Worm (Caenorhabditis elegans) whole organism, L4 larva: ENCODE data around the gene klp-6.

Source experiments
- F10B5.3 ChIP-seq: sonication (generic microtip); optimal IDR thresholded peaks from 2 replicates; lab custom pipeline; 2016; ENCODE audit warnings: mild to moderate bottlenecking, missing genetic modification characterization, missing compliant biosample characterization
- F49E8.2 ChIP-seq: sonication (generic microtip); optimal IDR thresholded peaks from 2 replicates; lab custom pipeline; 2016; ENCODE audit warnings: missing compliant biosample characterization, mild to moderate bottlenecking, missing genetic modification characterization, borderline replicate concordance
- T26A8.4 ChIP-seq: fragments of 200-800 bp; sonication (Bioruptor generic); IDR thresholded peaks from 2 replicates; pipeline ENCODE4 v1.3.6; 2022; ENCODE audit warnings: missing genetic modification characterization, missing compliant biosample characterization
- Y48G9A.11 ChIP-seq: fragments of 200-800 bp; sonication (Bioruptor generic); IDR thresholded peaks from 2 replicates; pipeline ENCODE4 v1.3.6; 2022; ENCODE audit warnings: missing genetic modification reagents, missing genetic modification characterization, missing compliant biosample characterization
- Y5F2A.4 ChIP-seq: fragments of 200-800 bp; sonication (Bioruptor generic); optimal IDR thresholded peaks from 2 replicates; lab custom pipeline; 2018; ENCODE audit warnings: mild to moderate bottlenecking, missing genetic modification characterization, missing compliant biosample characterization
- ZK337.2 ChIP-seq: fragments of 200-800 bp; sonication (Bioruptor generic); IDR thresholded peaks from 2 replicates; pipeline ENCODE4 v1.3.6; 2022; ENCODE audit warnings: missing genetic modification reagents, missing genetic modification characterization, missing compliant biosample characterization
- aha-1 ChIP-seq: fragments of 150-350 bp; peaks from one replicate; lab custom pipeline; 2014; ENCODE audit warnings: missing biosample characterization, missing genetic modification characterization
- aly-2 ChIP-seq: sonication (generic microtip); optimal IDR thresholded peaks from 2 replicates; lab custom pipeline; 2018; ENCODE audit warnings: missing biosample characterization, missing genetic modification characterization
- arid-1 ChIP-seq: fragments of 200-800 bp; sonication (Bioruptor generic); conservative IDR thresholded peaks from 2 replicates; pipeline ENCODE4 v1.3.6; 2022; ENCODE audit warnings: missing genetic modification reagents, missing genetic modification characterization, missing compliant biosample characterization
- ceh-20 ChIP-seq: fragments of 200-800 bp; sonication (Bioruptor generic); IDR thresholded peaks from 2 replicates; pipeline ENCODE4 v1.3.6; 2022; ENCODE audit warnings: missing genetic modification reagents, missing genetic modification characterization, missing compliant biosample characterization
- ceh-32 ChIP-seq: sonication (generic microtip); optimal IDR thresholded peaks from 2 replicates; lab custom pipeline; 2016; ENCODE audit warnings: mild to moderate bottlenecking, missing genetic modification characterization, missing compliant biosample characterization; ENCODE audit not compliant: poor library complexity
- ceh-44 ChIP-seq: fragments of 200-800 bp; sonication (Bioruptor generic); IDR thresholded peaks from 2 replicates; pipeline ENCODE4 v1.3.6; 2022; ENCODE audit warnings: missing genetic modification reagents, missing genetic modification characterization, missing compliant biosample characterization
- ctbp-1 ChIP-seq: fragments of 200-800 bp; sonication (Bioruptor generic); IDR thresholded peaks from 2 replicates; pipeline ENCODE4 v1.3.6; 2022; ENCODE audit warnings: missing genetic modification reagents, missing genetic modification characterization, missing compliant biosample characterization
- daf-16 ChIP-seq, 3 experiments: sonication (generic microtip); optimal IDR thresholded peaks; 2 replicates each; lab custom pipeline; 2016 to 2017; ENCODE audit warnings: missing genetic modification characterization in 3 of 3, missing genetic modification reagents in 3 of 3, mild to moderate bottlenecking in 2 of 3, missing compliant biosample characterization in 2 of 3, missing biosample characterization in 1 of 3, moderate library complexity in 1 of 3
- daf-19 ChIP-seq: fragments of 200-800 bp; sonication (Bioruptor generic); conservative IDR thresholded peaks from 2 replicates; pipeline ENCODE4 v1.3.6; 2022; ENCODE audit warnings: missing genetic modification characterization, missing compliant biosample characterization
- daf-8 ChIP-seq: fragments of 200-800 bp; sonication (Bioruptor generic); IDR thresholded peaks from 2 replicates; pipeline ENCODE4 v1.3.6; 2022; ENCODE audit warnings: missing genetic modification characterization, missing compliant biosample characterization
- dpl-1 ChIP-seq: fragments of 150-350 bp; optimal IDR thresholded peaks from 2 replicates; lab custom pipeline; 2014; ENCODE audit warnings: missing biosample characterization, missing genetic modification reagents, missing genetic modification characterization
- duxl-1 ChIP-seq: sonication (generic microtip); optimal IDR thresholded peaks from 2 replicates; lab custom pipeline; 2016; ENCODE audit warnings: mild to moderate bottlenecking, missing genetic modification characterization, moderate library complexity, missing compliant biosample characterization; ENCODE audit not compliant: poor library complexity
- egl-43 ChIP-seq: fragments of 200-800 bp; sonication (Bioruptor generic); IDR thresholded peaks from 2 replicates; pipeline ENCODE4 v1.3.6; 2022; ENCODE audit warnings: missing genetic modification reagents, missing genetic modification characterization, missing compliant biosample characterization
- gei-8 ChIP-seq: fragments of 200-800 bp; sonication (Bioruptor generic); optimal IDR thresholded peaks from 2 replicates; lab custom pipeline; 2018; ENCODE audit warnings: mild to moderate bottlenecking, missing genetic modification characterization, missing compliant biosample characterization
- hif-1 ChIP-seq, 2 experiments: sonication (generic microtip); optimal IDR thresholded peaks; 2 replicates each; lab custom pipeline; 2016 to 2017; ENCODE audit warnings: missing compliant biosample characterization in 2 of 2, missing genetic modification characterization in 2 of 2, missing genetic modification reagents in 2 of 2, missing genotype in 2 of 2, mild to moderate bottlenecking in 1 of 2
- hlh-11 ChIP-seq: fragments of 200-800 bp; sonication (Bioruptor generic); optimal IDR thresholded peaks from 2 replicates; lab custom pipeline; 2018; ENCODE audit warnings: mild to moderate bottlenecking, missing genetic modification characterization, missing compliant biosample characterization
- hmg-1.1 ChIP-seq: fragments of 200-800 bp; sonication (Bioruptor generic); IDR thresholded peaks from 2 replicates; pipeline ENCODE4 v1.3.6; 2022; ENCODE audit warnings: missing genetic modification reagents, missing genetic modification characterization, missing compliant biosample characterization
- lin-13 ChIP-seq: fragments of 150-350 bp; optimal IDR thresholded peaks from 2 replicates; lab custom pipeline; 2014; ENCODE audit warnings: missing biosample characterization, missing genetic modification reagents, missing genetic modification characterization
- lin-29 ChIP-seq: fragments of 200-800 bp; sonication (Bioruptor generic); IDR thresholded peaks from 2 replicates; pipeline ENCODE4 v1.3.6; 2022; ENCODE audit warnings: missing genetic modification reagents, missing genetic modification characterization, missing compliant biosample characterization
- lir-3 ChIP-seq: sonication (generic microtip); optimal IDR thresholded peaks from 2 replicates; lab custom pipeline; 2016; ENCODE audit warnings: mild to moderate bottlenecking, missing genetic modification characterization, missing compliant biosample characterization
- madf-5 ChIP-seq, 2 experiments: fragments of 200-800 bp; sonication (Bioruptor generic); IDR thresholded peaks; 2 replicates each; pipeline ENCODE4 v1.3.6; 2022; ENCODE audit warnings: missing compliant biosample characterization in 2 of 2, missing genetic modification characterization in 2 of 2
- mep-1 ChIP-seq: fragments of 150-350 bp; sonication (generic microtip); optimal IDR thresholded peaks from 3 replicates; lab custom pipeline; 2014; ENCODE audit warnings: missing biosample characterization, missing genetic modification characterization
- mes-2 ChIP-seq: sonication (generic microtip); optimal IDR thresholded peaks from 2 replicates; lab custom pipeline; 2016; ENCODE audit warnings: missing genotype, mild to moderate bottlenecking, missing genetic modification characterization, missing compliant biosample characterization; ENCODE audit not compliant: poor library complexity, severe bottlenecking
- mxl-3 ChIP-seq: fragments of 200-800 bp; sonication (Bioruptor generic); optimal IDR thresholded peaks from 2 replicates; lab custom pipeline; 2018; ENCODE audit warnings: mild to moderate bottlenecking, missing genetic modification characterization, missing compliant biosample characterization
- nhr-11 ChIP-seq: fragments of 150-350 bp; optimal IDR thresholded peaks from 2 replicates; lab custom pipeline; 2014; ENCODE audit warnings: missing biosample characterization, missing genetic modification characterization
- nhr-28 ChIP-seq: fragments of 150-350 bp; optimal IDR thresholded peaks from 2 replicates; lab custom pipeline; 2014; ENCODE audit warnings: missing biosample characterization, missing genetic modification characterization
- nhr-42 ChIP-seq: fragments of 200-800 bp; sonication (Bioruptor generic); IDR thresholded peaks from 2 replicates; pipeline ENCODE4 v1.3.6; 2022; ENCODE audit warnings: missing genetic modification characterization, missing compliant biosample characterization
- nhr-48 ChIP-seq: sonication (generic microtip); optimal IDR thresholded peaks from 2 replicates; lab custom pipeline; 2016; ENCODE audit warnings: mild to moderate bottlenecking, missing genetic modification characterization, missing compliant biosample characterization
- nhr-6 ChIP-seq: fragments of 150-350 bp; optimal IDR thresholded peaks from 2 replicates; lab custom pipeline; 2014; ENCODE audit warnings: missing biosample characterization, missing genetic modification characterization
- php-3 ChIP-seq: fragments of 200-800 bp; sonication (Bioruptor generic); IDR thresholded peaks from 2 replicates; pipeline ENCODE4 v1.3.6; 2022; ENCODE audit warnings: missing genetic modification reagents, missing genetic modification characterization, missing compliant biosample characterization
- rbr-2 ChIP-seq: sonication (generic microtip); optimal IDR thresholded peaks from 2 replicates; lab custom pipeline; 2016; ENCODE audit warnings: missing genotype, missing genetic modification characterization, missing compliant biosample characterization
- saeg-2 ChIP-seq: fragments of 200-800 bp; sonication (Bioruptor generic); IDR thresholded peaks from 2 replicates; pipeline ENCODE4 v1.3.6; 2022; ENCODE audit warnings: missing genetic modification reagents, missing genetic modification characterization, missing compliant biosample characterization
- sdz-12 ChIP-seq: fragments of 200-800 bp; sonication (Bioruptor generic); optimal IDR thresholded peaks from 2 replicates; lab custom pipeline; 2018; ENCODE audit warnings: mild to moderate bottlenecking, missing genetic modification characterization, missing compliant biosample characterization
- set-16 ChIP-seq: fragments of 200-800 bp; sonication (Bioruptor generic); IDR thresholded peaks from 2 replicates; pipeline ENCODE4 v1.3.6; 2022; ENCODE audit warnings: missing genetic modification reagents, missing genetic modification characterization, missing compliant biosample characterization
- snpc-1.2 ChIP-seq: fragments of 200-800 bp; sonication (Bioruptor generic); IDR thresholded peaks from 2 replicates; pipeline ENCODE4 v1.3.6; 2022; ENCODE audit warnings: missing genetic modification reagents, missing genetic modification characterization, missing compliant biosample characterization
- spr-1 ChIP-seq: sonication (generic microtip); optimal IDR thresholded peaks from 2 replicates; lab custom pipeline; 2016; ENCODE audit warnings: mild to moderate bottlenecking, missing genetic modification characterization, missing compliant biosample characterization
- spr-3 ChIP-seq: fragments of 200-800 bp; sonication (Bioruptor generic); optimal IDR thresholded peaks from 2 replicates; lab custom pipeline; 2018; ENCODE audit warnings: mild to moderate bottlenecking, missing genetic modification characterization, missing compliant biosample characterization
- tag-97 ChIP-seq: fragments of 200-800 bp; sonication (Bioruptor generic); IDR thresholded peaks from 2 replicates; pipeline ENCODE4 v1.3.6; 2022; ENCODE audit warnings: missing genetic modification characterization, missing compliant biosample characterization
- vab-7 ChIP-seq: fragments of 200-800 bp; sonication (Bioruptor generic); IDR thresholded peaks from 2 replicates; pipeline ENCODE4 v1.3.6; 2022; ENCODE audit warnings: missing genetic modification reagents, missing genetic modification characterization, missing compliant biosample characterization
- zip-11 ChIP-seq: fragments of 200-800 bp; sonication (Bioruptor generic); IDR thresholded peaks from 2 replicates; pipeline ENCODE4 v1.3.6; 2022; ENCODE audit warnings: missing genetic modification characterization, missing compliant biosample characterization
- zip-2 ChIP-seq: fragments of 150-350 bp; optimal IDR thresholded peaks from 2 replicates; lab custom pipeline; 2014; ENCODE audit warnings: missing biosample characterization, missing genetic modification characterization
- ztf-7 ChIP-seq: fragments of 150-350 bp; optimal IDR thresholded peaks from 2 replicates; lab custom pipeline; 2014; ENCODE audit warnings: missing biosample characterization, missing genetic modification characterization

The klp-6 gene

DNA sequence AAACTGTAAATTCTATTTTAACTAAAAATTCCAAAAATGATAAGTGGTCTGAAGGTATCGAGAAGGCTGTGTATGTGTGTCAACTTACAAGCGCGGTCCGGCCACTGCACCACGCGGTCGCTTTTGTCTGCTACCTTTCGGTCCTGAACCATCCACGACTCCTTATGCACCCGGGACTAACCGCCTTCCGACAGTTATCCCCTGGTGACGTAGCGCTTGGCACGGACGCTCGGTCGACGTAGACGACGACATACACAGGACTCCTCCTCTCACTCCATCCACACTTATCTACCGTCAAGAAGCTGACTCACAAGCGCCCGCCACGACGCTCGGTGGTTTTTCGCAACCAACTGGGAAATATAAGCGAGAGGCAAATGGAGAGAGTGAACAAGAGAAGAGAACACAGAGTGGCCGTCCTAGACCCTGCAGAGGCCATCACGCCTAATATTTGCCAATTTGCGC, 677 bp downstream of the klp-6 start (continued):
- TF ChIP-seq F10B5.3 (peak; percentile 70), hlh-11 (tag; lab: Kevin White, UChicago) (peak; percentile 76), sdz-12 (GFP tag; lab: Kevin White, UChicago) (peak; percentile 86), set-16 (peak; percentile 88), duxl-1 (peak; percentile 47), mes-2 (tag; lab: Kevin White, UChicago) (peak; percentile 76), ZK337.2 (GFP tag; lab: Robert Waterston, UW) (peak; percentile 58; the same call in 1 of the 2 replicates), dpl-1 (GFP tag; lab: Kevin White, UChicago) (peak; percentile 23), nhr-48 (tag; lab: Kevin White, UChicago) (peak; percentile 63), ceh-32 (tag; lab: Kevin White, UChicago) (peak; percentile 47), daf-16 (GFP tag; optimal IDR thresholded peaks at IDR 0.05; lab: Kevin White, UChicago) (peak; percentile 71 to 85), daf-16 (tag; optimal IDR thresholded peaks at IDR 0.05; lab: Kevin White, UChicago) (peak; percentile 25), madf-5 (GFP tag; IDR thresholded peaks at IDR 0.05; lab: Robert Waterston, UW) (peak; percentile 61 to 78; a peak in 2 of 4 replicates), rbr-2 (tag; lab: Kevin White, UChicago) (peak; percentile 90), tag-97 (GFP tag; lab: Robert Waterston, UW) (peak; percentile 77; the same call in 1 of the 2 replicates), mxl-3 (GFP tag; lab: Kevin White, UChicago) (peak; percentile 91), mep-1 (tag; lab: Kevin White, UChicago) (peak; percentile 85), nhr-6 (tag; lab: Kevin White, UChicago) (peak; percentile 23), lir-3 (tag; lab: Kevin White, UChicago) (peak; percentile 73), vab-7 (GFP tag; lab: Robert Waterston, UW) (peak; percentile 72), spr-1 (peak; percentile 81), lin-13 (GFP tag; lab: Kevin White, UChicago) (peak; percentile 63), Y5F2A.4 (GFP tag; lab: Kevin White, UChicago) (peak; percentile 70), snpc-1.2 (GFP tag; lab: Robert Waterston, UW) (peak; percentile 81; the same call in 1 of the 2 replicates), nhr-42 (GFP tag; lab: Robert Waterston, UW) (peak; percentile 50; the same call in 1 of the 2 replicates), ceh-20 (peak; percentile 86), nhr-28 (peak; percentile 31), spr-3 (GFP tag; lab: Kevin White, UChicago) (peak; percentile 68), egl-43 (peak; percentile 97), ceh-44 (peak; percentile 68; the same call in 1 of the 2 replicates), T26A8.4 (GFP tag; lab: Robert Waterston, UW) (peak; percentile 94), aha-1 (tag; lab: Kevin White, UChicago) (peak; percentile 93), Y48G9A.11 (peak; percentile 68; the same call in 1 of the 2 replicates), arid-1 (GFP tag; lab: Robert Waterston, UW) (peak; percentile 92), zip-11 (GFP tag; lab: Robert Waterston, UW) (0 out of 2 replicates have a peak, but pooled peaks have one; percentile 60), gei-8 (GFP tag; lab: Kevin White, UChicago) (peak; percentile 75), php-3 (peak; percentile 69), F49E8.2 (tag; lab: Kevin White, UChicago) (peak; percentile 23), hmg-1.1 (peak; percentile 97)
- TF ChIP-seq, all 104 proteins: peak for 68; not testable (repeated sequence) for 36

DNA sequence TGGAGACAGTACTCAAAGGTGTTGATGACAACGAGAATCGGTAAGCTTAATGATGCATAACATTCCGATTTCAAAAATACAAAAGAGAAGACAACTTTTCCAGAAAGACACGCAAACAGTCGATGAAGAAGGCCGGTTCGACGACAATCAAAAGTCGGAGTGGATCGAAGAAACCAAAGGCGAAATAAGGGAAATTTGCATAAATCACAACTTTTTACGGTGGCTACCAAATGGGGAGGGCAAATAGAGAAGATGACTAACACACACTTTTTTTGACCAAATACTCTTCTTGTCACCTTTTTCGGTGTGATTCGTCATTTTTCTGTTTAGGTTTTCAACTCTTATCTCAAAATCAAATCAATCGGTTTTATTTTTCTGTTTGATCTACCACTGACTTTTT, 5.4 kb downstream of the klp-6 start, which contains the start of gene C45G9.6:
Gene C45G9.6, plus strand, starts transcription at position 301 of the 400 bp plus-strand sequence.
- TF ChIP-seq zip-2 (tag; lab: Kevin White, UChicago) (no peak), hif-1 (tag; optimal IDR thresholded peaks at IDR 0.05; lab: Kevin White, UChicago) (no peak), ztf-7 (tag; lab: Kevin White, UChicago) (no peak), daf-8 (GFP tag; lab: Robert Waterston, UW) (no peak), ctbp-1 (GFP tag; lab: Robert Waterston, UW) (no peak), daf-16 (GFP tag; optimal IDR thresholded peaks at IDR 0.05; lab: Kevin White, UChicago) (no peak), daf-16 (tag; optimal IDR thresholded peaks at IDR 0.05; lab: Kevin White, UChicago) (no peak), aly-2 (no peak), saeg-2 (GFP tag; lab: Robert Waterston, UW) (no peak), lin-29 (GFP tag; lab: Robert Waterston, UW) (no peak), gei-8 (GFP tag; lab: Kevin White, UChicago) (no peak), daf-19 (no peak), nhr-11 (no peak), hlh-11 (tag; lab: Kevin White, UChicago) (no peak)
